Worm (Caenorhabditis elegans) whole organism, early embryonic: Measurements from ENCODE around the gene sri-78.
"Not testable (repeated sequence)": the region's sequence is repeated elsewhere in the genome, so short reads cannot be mapped to it uniquely, and the experiment has no call there.

Experiments used
- B0310.2 ChIP-seq: sonication (generic microtip); optimal IDR thresholded peaks from 2 replicates; lab custom pipeline; 2016; ENCODE audit warnings: mild to moderate bottlenecking, missing genetic modification characterization, missing compliant biosample characterization
- F13C5.2 ChIP-seq: sonication (generic microtip); optimal IDR thresholded peaks from 2 replicates; lab custom pipeline; 2017; ENCODE audit warnings: mild to moderate bottlenecking, missing genetic modification characterization, inconsistent platforms, missing compliant biosample characterization
- aly-1 ChIP-seq: sonication (generic microtip); optimal IDR thresholded peaks from 2 replicates; lab custom pipeline; 2016; ENCODE audit warnings: missing genetic modification characterization, missing compliant biosample characterization
- ama-1 ChIP-seq: fragments of 150-350 bp; optimal IDR thresholded peaks from 2 replicates; lab custom pipeline; 2014
- ceh-36 ChIP-seq: sonication (generic microtip); optimal IDR thresholded peaks from 2 replicates; lab custom pipeline; 2016; ENCODE audit warnings: missing genetic modification characterization, inconsistent platforms, missing compliant biosample characterization
- ets-7 ChIP-seq: sonication (generic microtip); optimal IDR thresholded peaks from 2 replicates; lab custom pipeline; 2016; ENCODE audit warnings: missing genotype, missing genetic modification characterization, missing compliant biosample characterization
- flt-1 ChIP-seq: fragments of 200-800 bp; sonication (Bioruptor generic); IDR thresholded peaks from 2 replicates; pipeline ENCODE4 v1.3.6; 2022; ENCODE audit warnings: missing genetic modification characterization, missing compliant biosample characterization
- hmbx-1 ChIP-seq: sonication (generic microtip); optimal IDR thresholded peaks from 2 replicates; lab custom pipeline; 2016; ENCODE audit warnings: mild to moderate bottlenecking, missing genetic modification characterization, missing compliant biosample characterization
- hmg-4 ChIP-seq: fragments of 200-800 bp; sonication (Bioruptor generic); optimal IDR thresholded peaks from 2 replicates; lab custom pipeline; 2018; ENCODE audit warnings: mild to moderate bottlenecking, missing genetic modification characterization, missing compliant biosample characterization
- hnd-1 ChIP-seq: sonication (generic microtip); optimal IDR thresholded peaks from 2 replicates; lab custom pipeline; 2016; ENCODE audit warnings: missing genetic modification characterization, missing compliant biosample characterization
- pes-1 ChIP-seq: fragments of 200-800 bp; sonication (Bioruptor generic); IDR thresholded peaks from 2 replicates; pipeline ENCODE4 v1.3.6; 2022; ENCODE audit warnings: missing genetic modification reagents, missing genetic modification characterization, missing compliant biosample characterization
- scrt-1 ChIP-seq: fragments of 200-800 bp; sonication (Bioruptor generic); IDR thresholded peaks from 2 replicates; pipeline ENCODE4 v1.3.6; 2022; ENCODE audit warnings: missing genetic modification characterization, missing compliant biosample characterization
- sea-1 ChIP-seq: fragments of 200-800 bp; sonication (Bioruptor generic); conservative IDR thresholded peaks from 2 replicates; pipeline ENCODE4 v1.3.6; 2022; ENCODE audit warnings: missing genetic modification characterization, missing compliant biosample characterization
- tbx-11 ChIP-seq: fragments of 200-800 bp; sonication (Bioruptor generic); IDR thresholded peaks from 2 replicates; pipeline ENCODE4 v1.3.6; 2022; ENCODE audit warnings: missing genetic modification characterization, missing compliant biosample characterization

DNA sequence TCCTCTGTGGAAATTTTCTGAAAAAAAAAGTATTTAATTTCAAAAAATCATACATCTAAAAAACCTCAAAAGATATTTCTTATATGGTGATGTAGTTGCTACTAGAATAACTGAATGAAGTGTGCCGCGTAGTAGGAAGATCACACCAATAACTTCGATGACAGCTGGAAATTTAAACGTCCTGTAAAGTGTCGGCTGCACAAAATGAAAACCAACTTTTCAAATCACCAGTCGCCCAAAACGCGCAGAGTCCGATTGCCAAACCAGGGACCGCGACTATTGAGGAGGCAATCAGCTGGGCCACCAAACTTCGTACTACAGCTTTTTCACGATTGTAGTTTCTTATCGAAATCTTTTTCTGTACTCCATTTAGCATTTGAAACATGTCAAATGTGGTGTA, 16.3 kb downstream of the sri-78 start, which contains the start of gene sri-48:
- TF ChIP-seq F13C5.2 (tag; lab: Kevin White, UChicago); flt-1 (GFP tag; lab: Robert Waterston, UW); tbx-11 (GFP tag; lab: Robert Waterston, UW); ama-1; sea-1 (GFP tag; lab: Robert Waterston, UW); B0310.2 (tag; lab: Kevin White, UChicago); aly-1 (tag; lab: Kevin White, UChicago); ets-7; hmbx-1; hnd-1 (tag; lab: Kevin White, UChicago); scrt-1 (GFP tag; lab: Robert Waterston, UW); pes-1; hmg-4 (GFP tag; lab: Kevin White, UChicago); ceh-36: not testable (repeated sequence)
